Worm (Caenorhabditis elegans) whole organism, late embryonic: ENCODE data around the gene idpp-6.

Experiments used
- ama-1 ChIP-seq: fragments of 150-350 bp; optimal IDR thresholded peaks from 2 replicates; lab custom pipeline; 2014
- fkh-10 ChIP-seq: fragments of 150-350 bp; optimal IDR thresholded peaks from 2 replicates; lab custom pipeline; 2014; ENCODE audit warnings: missing biosample characterization, missing genetic modification reagents, missing genetic modification characterization
- pag-3 ChIP-seq: sonication (generic microtip); optimal IDR thresholded peaks from 2 replicates; lab custom pipeline; 2016; ENCODE audit warnings: missing compliant biosample characterization, missing genetic modification characterization, borderline replicate concordance
- sox-2 ChIP-seq: fragments of 200-800 bp; sonication (Bioruptor generic); IDR thresholded peaks from 2 replicates; pipeline ENCODE4 v1.3.6; 2022; ENCODE audit warnings: missing genetic modification reagents, missing genetic modification characterization, missing compliant biosample characterization
- unc-55 ChIP-seq: sonication (generic microtip); optimal IDR thresholded peaks from 2 replicates; lab custom pipeline; 2017; ENCODE audit warnings: missing biosample characterization, missing genetic modification reagents, missing genetic modification characterization

DNA sequence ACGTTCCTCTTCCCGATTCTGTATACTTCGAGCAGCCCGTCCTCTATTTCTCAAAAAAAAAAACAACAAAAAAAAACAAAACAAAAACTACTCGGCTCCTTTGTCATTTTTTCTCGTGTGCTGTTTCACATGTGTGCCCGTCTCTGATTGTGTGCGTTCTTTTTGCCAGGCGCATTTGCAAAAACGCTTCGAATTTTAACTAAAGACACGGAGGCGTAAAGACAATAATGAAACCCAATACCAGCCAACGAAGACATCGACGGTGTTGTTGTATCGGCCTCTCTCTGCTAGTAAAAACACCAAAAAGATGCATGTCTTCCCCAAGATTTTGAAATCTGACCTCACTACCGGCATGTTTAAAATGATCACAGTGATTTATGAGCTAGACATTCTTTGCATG, 36.1 kb upstream of the idpp-6 start:
- no peak for TF ChIP-seq pag-3 (tag; lab: Kevin White, UChicago)
- TF ChIP-seq unc-55 = no peak
- TF ChIP-seq ama-1 = no peak
- no peak for TF ChIP-seq sox-2 (GFP tag; lab: Robert Waterston, UW)
- TF ChIP-seq fkh-10 (GFP tag; lab: Kevin White, UChicago) = no peak
